Fruit fly (Drosophila melanogaster): Measurements from ENCODE around the gene tara.

Gene tara

DNA sequence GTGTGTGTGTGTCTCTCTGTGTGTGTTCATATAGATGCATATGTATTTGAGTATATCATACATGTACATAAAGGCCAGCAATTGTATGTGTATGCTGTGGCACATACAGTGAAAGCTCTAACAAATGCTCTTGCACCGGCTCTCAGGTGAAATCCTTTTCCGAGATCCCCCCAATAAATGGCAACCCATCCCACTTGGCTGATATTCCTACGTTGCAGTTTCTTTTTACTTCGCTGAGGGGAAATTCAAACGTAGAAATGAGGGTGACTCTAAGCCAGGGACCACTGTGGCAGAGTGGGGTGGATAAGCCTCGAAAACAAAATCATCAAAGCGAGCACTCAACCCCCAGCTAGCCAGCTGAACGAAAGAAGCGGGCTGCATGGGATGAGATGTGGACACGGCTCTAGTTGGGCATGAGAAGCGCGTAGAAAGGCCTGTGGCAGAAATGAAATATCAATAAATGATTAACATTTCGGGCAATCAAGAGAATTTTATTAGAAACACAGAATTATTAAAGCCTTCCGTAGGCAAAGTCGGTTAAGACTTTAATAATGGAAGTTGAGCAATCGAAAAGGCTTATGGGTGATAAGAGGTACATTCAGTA is 3.0 kb upstream of the tara start:
- TF ChIP-seq Sin3A (optimal IDR thresholded peaks at IDR 0.05) (no peak), ttk (optimal IDR thresholded peaks at IDR 0.05) (no peak), h (optimal IDR thresholded peaks at IDR 0.05) (no peak), insv (optimal IDR thresholded peaks at IDR 0.05) (no peak), psq (optimal IDR thresholded peaks at IDR 0.05) (no peak), Myc (optimal IDR thresholded peaks at IDR 0.05) (no peak)

dm6 chr3R:16223252-16224037 is 2.0 kb upstream of the tara start:
- TF ChIP-seq ttk (optimal IDR thresholded peaks at IDR 0.05) = no peak
- TF ChIP-seq insv (optimal IDR thresholded peaks at IDR 0.05) = no peak
- TF ChIP-seq psq (optimal IDR thresholded peaks at IDR 0.05) = no peak
- TF ChIP-seq Myc (optimal IDR thresholded peaks at IDR 0.05) = no peak
- TF ChIP-seq h (optimal IDR thresholded peaks at IDR 0.05) = no peak
- TF ChIP-seq Sin3A (optimal IDR thresholded peaks at IDR 0.05) = no peak

DNA sequence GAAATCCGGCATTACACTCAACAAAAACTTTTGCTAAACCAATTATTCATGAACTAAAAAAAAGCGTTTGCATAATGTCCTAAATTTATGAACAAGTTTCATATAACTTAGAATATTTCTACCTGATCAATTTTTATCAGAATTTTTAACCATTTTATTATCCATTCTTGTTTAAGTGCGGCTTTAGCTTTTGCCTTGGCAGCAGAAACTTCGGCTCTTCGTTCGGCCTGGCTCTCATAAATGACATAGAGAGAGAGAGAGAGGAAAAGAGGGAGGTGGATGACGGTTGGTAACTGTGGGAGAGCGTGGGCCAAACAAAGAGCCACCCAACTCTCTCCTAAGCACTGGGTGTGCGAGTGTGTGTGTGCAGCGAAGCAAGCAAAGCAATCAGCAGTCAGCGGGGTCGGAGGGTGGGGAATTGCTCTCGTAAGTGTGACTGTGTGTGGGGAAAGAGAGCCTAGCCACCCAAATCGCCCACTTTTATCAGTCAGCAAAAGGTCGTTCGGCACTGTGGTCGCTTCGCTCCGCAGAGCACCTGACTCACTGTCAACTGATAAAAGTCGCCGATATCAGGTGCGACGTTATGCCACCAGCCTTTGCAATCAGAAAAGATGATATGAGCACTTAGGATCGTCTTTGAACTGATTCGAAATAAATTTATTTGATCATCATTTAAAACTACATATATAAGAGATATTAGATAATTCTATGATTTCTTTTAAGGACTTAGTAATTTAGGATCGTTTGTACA is 861 bp upstream of the tara start:
- TF ChIP-seq ttk (optimal IDR thresholded peaks at IDR 0.05) = no peak
- TF ChIP-seq psq (optimal IDR thresholded peaks at IDR 0.05) = no peak
- no peak for TF ChIP-seq insv (optimal IDR thresholded peaks at IDR 0.05)
- TF ChIP-seq h (optimal IDR thresholded peaks at IDR 0.05) = no peak
- no peak for TF ChIP-seq Sin3A (optimal IDR thresholded peaks at IDR 0.05)
- no peak for TF ChIP-seq Myc (optimal IDR thresholded peaks at IDR 0.05)

DNA sequence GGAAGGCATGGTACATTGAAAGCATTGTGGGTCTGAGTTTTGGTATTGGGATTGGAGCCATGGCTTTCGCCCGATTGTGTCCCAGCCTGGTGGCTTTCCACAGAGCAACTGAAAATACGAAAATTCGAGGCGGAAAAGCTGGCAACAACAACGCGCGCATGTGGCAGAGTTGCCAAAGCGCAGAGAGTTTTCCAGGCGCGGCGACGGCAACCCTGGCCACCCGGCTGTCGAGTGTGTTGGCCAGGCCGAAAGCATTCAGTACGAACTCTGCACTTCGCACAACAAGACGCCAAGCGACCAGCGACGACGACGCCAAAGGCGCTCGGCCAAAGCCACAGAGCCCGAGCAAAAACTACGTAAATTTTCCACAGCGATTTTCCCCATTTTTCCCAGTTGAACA is 309 bp downstream of the tara start:
- no peak for TF ChIP-seq Myc (optimal IDR thresholded peaks at IDR 0.05)
- no peak for TF ChIP-seq Sin3A (optimal IDR thresholded peaks at IDR 0.05)
- TF ChIP-seq psq (optimal IDR thresholded peaks at IDR 0.05) = no peak
- no peak for TF ChIP-seq h (optimal IDR thresholded peaks at IDR 0.05)
- TF ChIP-seq ttk (optimal IDR thresholded peaks at IDR 0.05) = no peak
- no peak for TF ChIP-seq insv (optimal IDR thresholded peaks at IDR 0.05)

DNA sequence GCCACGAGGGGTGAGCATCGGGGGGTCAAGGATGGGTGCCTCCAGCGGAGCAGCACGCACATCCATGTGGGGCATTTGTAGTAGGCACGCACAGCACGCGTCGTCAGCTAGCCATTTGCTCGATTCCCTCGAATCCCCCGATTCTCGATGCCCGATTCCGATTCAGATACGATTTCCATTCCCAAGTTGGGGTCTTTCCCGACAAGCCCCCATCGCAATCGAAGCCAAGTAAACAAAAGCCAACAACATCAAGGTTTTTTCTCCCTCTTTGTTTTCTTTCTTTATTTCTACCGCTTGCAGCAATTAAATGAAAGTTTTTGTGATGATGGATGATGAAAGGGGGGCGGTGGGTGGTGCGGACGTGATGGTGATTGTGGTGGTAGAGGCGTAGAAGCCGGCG is 1.6 kb downstream of the tara start:
- TF ChIP-seq Myc (optimal IDR thresholded peaks at IDR 0.05) (no peak), Sin3A (optimal IDR thresholded peaks at IDR 0.05) (no peak), h (optimal IDR thresholded peaks at IDR 0.05) (no peak), psq (optimal IDR thresholded peaks at IDR 0.05) (no peak), insv (optimal IDR thresholded peaks at IDR 0.05) (no peak), ttk (optimal IDR thresholded peaks at IDR 0.05) (no peak)

DNA sequence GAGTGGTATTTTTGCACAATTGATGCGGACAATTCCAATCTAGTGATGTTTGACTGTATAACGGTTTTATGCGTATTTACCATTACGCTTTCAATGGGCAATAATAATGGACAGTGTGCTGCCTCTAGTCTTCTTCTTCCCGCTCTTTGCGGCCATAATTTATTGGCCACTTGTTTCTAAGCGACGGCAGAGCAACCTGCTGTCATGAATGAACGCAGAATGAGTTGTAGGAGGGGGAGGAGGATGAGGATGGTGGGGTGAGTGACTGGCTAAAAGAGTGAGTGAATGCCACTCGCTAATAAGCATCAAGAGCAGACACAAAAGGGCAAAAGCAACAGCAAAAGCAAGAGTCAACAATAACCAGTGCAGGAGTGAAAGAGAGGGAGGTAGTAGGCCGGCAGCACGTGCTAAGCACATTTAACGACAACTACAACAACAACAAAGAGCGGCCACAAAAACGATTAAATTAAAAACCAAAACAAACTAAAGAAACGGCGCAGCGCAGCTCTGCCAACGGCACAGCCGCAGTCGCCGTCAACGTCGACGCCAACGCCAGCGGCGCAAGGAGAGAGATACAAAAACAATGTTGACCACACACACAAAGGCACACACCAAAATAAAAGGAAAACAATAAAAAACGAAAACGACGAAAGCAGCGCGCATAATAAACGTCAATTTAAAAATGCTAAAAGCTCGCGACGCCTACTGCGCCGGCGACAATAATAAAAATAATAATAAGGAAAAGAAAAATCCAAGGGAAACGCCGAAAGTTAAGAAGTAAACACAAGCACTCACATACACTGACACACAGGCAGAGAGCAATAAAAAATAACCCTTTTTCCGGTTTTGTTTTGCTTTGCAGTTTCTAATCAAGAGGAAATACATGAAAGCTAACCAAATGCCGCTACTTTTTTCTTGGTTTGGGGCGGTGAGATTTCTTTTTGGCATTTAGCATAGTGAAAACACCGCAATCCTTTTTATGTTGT is 3.6 kb downstream of the tara start:
- TF ChIP-seq ttk (optimal IDR thresholded peaks at IDR 0.05) (no peak), h (optimal IDR thresholded peaks at IDR 0.05) (no peak), Sin3A (optimal IDR thresholded peaks at IDR 0.05) (no peak), Myc (optimal IDR thresholded peaks at IDR 0.05) (no peak), insv (optimal IDR thresholded peaks at IDR 0.05) (no peak), psq (optimal IDR thresholded peaks at IDR 0.05) (no peak)

dm6 chr3R:16230080-16230670 is 4.7 kb downstream of the tara start:
- TF ChIP-seq ttk (optimal IDR thresholded peaks at IDR 0.05) = no peak
- no peak for TF ChIP-seq h (optimal IDR thresholded peaks at IDR 0.05)
- TF ChIP-seq Sin3A (optimal IDR thresholded peaks at IDR 0.05) = no peak
- no peak for TF ChIP-seq Myc (optimal IDR thresholded peaks at IDR 0.05)
- no peak for TF ChIP-seq psq (optimal IDR thresholded peaks at IDR 0.05)
- TF ChIP-seq insv (optimal IDR thresholded peaks at IDR 0.05) = no peak

- TF ChIP-seq insv (optimal IDR thresholded peaks at IDR 0.05) = no peak
- TF ChIP-seq psq (optimal IDR thresholded peaks at IDR 0.05) = peak; percentile 81
Observed at dm6 chr3R:16231385-16232307, 6.2 kb downstream of the tara start.

- TF ChIP-seq Sin3A (optimal IDR thresholded peaks at IDR 0.05) = no peak
- TF ChIP-seq ttk (optimal IDR thresholded peaks at IDR 0.05) = no peak
- no peak for TF ChIP-seq Myc (optimal IDR thresholded peaks at IDR 0.05)
- TF ChIP-seq insv (optimal IDR thresholded peaks at IDR 0.05) = no peak
- no peak for TF ChIP-seq h (optimal IDR thresholded peaks at IDR 0.05)
- no peak for TF ChIP-seq psq (optimal IDR thresholded peaks at IDR 0.05)
Observed at dm6 chr3R:16232569-16232968, 7.1 kb downstream of the tara start.

- TF ChIP-seq Sin3A (optimal IDR thresholded peaks at IDR 0.05) = no peak
- TF ChIP-seq psq (optimal IDR thresholded peaks at IDR 0.05) = no peak
- no peak for TF ChIP-seq Myc (optimal IDR thresholded peaks at IDR 0.05)
- TF ChIP-seq insv (optimal IDR thresholded peaks at IDR 0.05) = no peak
- TF ChIP-seq h (optimal IDR thresholded peaks at IDR 0.05) = no peak
- TF ChIP-seq ttk (optimal IDR thresholded peaks at IDR 0.05) = no peak
Observed at dm6 chr3R:16234298-16234697, 8.8 kb downstream of the tara start.

Measured in Kc167 (cell line).